Worm (Caenorhabditis elegans): ENCODE results near the gene B0524.2.

B0524.2 gene

DNA sequence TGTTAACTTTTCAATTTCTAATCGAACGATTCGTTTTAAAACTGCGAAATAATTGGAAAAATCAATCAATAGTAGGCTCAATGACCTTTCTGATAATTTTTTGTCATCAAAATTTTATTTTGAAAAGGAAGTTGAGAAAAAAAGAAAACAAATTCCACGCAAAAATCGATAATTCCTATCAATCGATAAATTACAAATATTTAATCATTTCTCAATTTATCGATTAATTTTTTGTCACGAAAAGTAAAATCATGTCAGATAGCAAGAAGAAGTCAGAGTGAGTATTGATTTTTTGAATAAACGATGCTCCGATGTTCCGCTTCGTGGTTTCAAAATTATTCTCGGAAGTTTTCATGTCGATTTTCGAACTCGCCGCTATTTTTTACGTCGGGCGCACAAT, at the start of gene B0524.2, which contains the start of gene B0524.5:
B0524.2 (plus strand) TSS at position 207 of the 400 bp plus-strand sequence.
B0524.5 (minus strand) TSS at position 40 of the 400 bp plus-strand sequence.
- peak; percentile 83 for TF ChIP-seq ceh-28 (tag; optimal IDR thresholded peaks at IDR 0.05)
- no peak for TF ChIP-seq ztf-4 (tag; optimal IDR thresholded peaks at IDR 0.05)

DNA sequence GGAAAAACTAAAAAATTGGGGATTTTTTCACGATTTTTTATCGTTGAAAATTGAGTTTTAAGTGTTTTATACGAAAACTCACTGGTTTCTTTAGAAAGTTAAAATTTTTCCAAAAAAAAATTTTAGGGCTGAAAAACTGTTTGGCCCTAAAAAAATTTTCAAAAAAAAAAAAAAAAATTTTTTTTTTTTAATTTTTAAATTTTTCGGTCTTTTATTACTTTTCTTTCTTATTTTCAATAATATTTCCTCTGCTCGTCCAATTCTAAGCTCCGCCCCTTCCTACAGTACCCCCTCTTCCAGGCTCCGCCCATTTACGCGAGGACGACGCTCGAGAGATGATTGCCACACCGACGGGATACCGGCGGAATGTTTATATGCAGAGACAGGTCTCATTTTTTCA, 45.1 kb upstream of the B0524.2 start, which contains the start of gene pqn-82:
pqn-82 (plus strand) TSS at position 301 of the 400 bp plus-strand sequence.
- TF ChIP-seq ZK546.5 (tag; optimal IDR thresholded peaks at IDR 0.05): no peak

DNA sequence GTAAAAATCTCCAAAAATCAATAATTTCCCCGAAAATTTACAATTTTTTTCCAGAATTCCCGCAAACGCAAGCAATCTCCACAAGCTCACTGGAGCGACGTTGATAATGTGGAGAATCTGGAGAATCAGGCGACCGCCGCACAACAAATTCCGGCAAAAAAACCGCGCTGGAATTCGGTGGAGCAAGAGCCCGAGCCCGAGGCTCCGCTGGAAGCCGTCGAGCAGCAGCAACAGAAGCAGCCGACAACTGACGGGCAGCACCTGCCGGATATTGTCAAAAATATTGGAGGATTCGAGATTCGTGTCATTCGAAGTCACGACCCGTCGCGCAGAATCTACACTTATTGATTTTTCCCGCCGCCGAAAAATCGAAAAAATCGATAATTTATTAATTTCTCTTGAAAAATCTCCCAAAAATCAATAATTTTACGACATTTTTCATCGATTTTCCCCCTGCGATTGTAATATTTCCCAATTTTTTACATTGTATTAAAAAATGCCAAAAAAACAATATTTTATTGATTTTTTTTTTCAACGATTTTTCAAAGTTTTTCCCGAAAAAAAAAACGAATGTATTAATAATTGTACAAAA, 41.6 kb upstream of the B0524.2 start:
- peak; percentile 68 for TF ChIP-seq ceh-28 (tag; optimal IDR thresholded peaks at IDR 0.05)
- no peak for TF ChIP-seq ztf-4 (tag; optimal IDR thresholded peaks at IDR 0.05)

DNA sequence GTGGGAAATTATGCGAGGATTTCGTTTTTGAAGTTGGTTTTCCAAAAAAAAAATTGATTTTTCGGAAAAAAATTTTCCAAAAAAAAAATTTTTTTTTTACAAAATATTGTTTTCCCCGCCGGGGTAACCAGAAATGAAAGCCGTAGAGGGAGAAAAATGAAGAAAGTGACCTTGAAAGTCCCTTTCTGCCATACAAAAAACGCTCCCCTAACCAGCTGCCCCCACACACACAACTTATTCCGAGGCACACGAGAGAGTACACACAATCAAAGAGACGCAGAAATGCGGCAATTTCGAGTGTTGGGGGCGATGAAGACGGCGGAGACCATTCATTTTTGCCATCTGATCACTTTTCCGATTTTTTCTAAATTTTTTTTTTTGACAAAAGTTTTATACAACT, 39.9 kb upstream of the B0524.2 start:
- TF ChIP-seq daf-12 (tag; optimal IDR thresholded peaks at IDR 0.05): no peak
- no peak for TF ChIP-seq lin-15B (tag; optimal IDR thresholded peaks at IDR 0.05)
- TF ChIP-seq ceh-16 (tag; optimal IDR thresholded peaks at IDR 0.05): no peak
- no peak for TF ChIP-seq nhr-23 (tag; optimal IDR thresholded peaks at IDR 0.05)
- no peak for TF ChIP-seq fkh-2 (tag; optimal IDR thresholded peaks at IDR 0.05)
- peak; percentile 89 for TF ChIP-seq nhr-25 (tag; optimal IDR thresholded peaks at IDR 0.05)
- peak; percentile 12 for TF ChIP-seq hmg-11 (tag; optimal IDR thresholded peaks at IDR 0.05)
- TF ChIP-seq tbx-2 (tag; optimal IDR thresholded peaks at IDR 0.05): no peak
- no peak for TF ChIP-seq nhr-77 (tag; optimal IDR thresholded peaks at IDR 0.05)
- TF ChIP-seq nhr-76 (tag; optimal IDR thresholded peaks at IDR 0.05): no peak
- no peak for TF ChIP-seq egl-27 (tag; optimal IDR thresholded peaks at IDR 0.05)
- TF ChIP-seq pha-4 (tag; optimal IDR thresholded peaks at IDR 0.05): no peak
- TF ChIP-seq nhr-11 (tag; optimal IDR thresholded peaks at IDR 0.05): no peak

DNA sequence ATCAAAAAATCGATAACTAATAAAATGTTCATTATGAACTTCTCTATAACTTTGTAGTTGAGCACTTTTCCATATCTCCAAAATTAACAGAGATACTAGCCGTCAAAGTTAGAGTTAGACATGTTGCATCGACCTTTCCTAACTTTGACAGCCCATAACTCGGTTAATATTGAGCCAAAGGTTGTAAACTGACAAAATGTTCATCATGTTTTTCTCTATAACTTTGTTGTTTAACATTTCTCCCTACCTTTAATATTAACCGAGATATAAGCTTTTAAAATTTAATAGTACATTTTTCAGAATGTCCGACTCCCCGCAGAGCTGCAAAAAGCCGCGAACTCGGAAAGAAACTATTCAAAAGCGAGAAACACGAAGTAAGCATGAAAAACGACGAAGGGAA, 38.8 kb upstream of the B0524.2 start, which contains the start of gene hlh-33:
hlh-33 (plus strand) TSS at position 301 of the 400 bp plus-strand sequence.
- TF ChIP-seq ztf-4 (tag; optimal IDR thresholded peaks at IDR 0.05): no peak
- no peak for TF ChIP-seq mml-1 (tag; optimal IDR thresholded peaks at IDR 0.05)

DNA sequence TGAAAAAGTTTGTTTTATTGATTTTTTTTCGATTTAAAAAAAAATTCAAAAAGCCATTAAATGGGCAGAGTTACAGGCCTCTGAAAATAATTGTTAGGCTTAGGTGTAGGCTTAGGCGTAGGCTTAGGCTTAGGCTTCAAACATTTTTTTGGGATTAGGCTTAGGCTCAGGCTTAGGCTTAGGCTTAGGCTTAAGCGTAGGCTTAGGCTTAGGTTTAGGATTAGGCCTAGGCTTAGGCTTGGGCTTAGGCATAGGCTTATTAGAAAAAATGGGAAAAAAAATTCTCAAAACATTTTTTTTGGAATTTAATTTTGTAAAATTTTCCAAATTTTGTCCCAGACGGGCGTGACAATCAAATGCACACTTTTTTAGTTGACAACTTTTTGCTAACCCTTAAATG, 37.7 kb upstream of the B0524.2 start:
- TF ChIP-seq nhr-237 (tag; optimal IDR thresholded peaks at IDR 0.05) (no peak), egl-5 (tag; optimal IDR thresholded peaks at IDR 0.05) (no peak), eor-1 (tag; optimal IDR thresholded peaks at IDR 0.05) (no peak), tbx-2 (tag; optimal IDR thresholded peaks at IDR 0.05) (no peak), ceh-82 (tag; optimal IDR thresholded peaks at IDR 0.05) (no peak)

DNA sequence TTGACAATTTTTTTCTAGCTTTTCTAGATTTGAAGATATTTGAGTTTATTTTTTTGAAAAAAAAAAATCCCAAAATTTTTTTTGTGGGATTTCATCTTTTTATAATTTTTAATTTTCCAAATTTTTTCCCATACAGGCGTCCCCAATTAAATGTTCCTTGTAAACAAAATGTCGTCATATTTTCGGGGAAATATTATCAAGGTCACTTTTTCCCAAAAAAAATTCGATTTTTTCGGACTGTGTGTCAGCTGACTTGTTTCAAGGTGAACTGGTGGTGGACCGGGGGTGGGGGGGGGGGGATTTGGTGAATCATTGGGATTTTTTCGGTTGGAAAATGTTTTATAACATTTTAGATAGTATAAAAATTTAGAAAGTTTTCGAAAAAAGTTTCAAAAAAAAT, 37.2 kb upstream of the B0524.2 start:
- TF ChIP-seq nhr-237 (tag; optimal IDR thresholded peaks at IDR 0.05) (no peak), ceh-16 (tag; optimal IDR thresholded peaks at IDR 0.05) (no peak), skn-1 (tag; optimal IDR thresholded peaks at IDR 0.05) (no peak), ztf-11 (tag; optimal IDR thresholded peaks at IDR 0.05) (no peak), nfya-1 (tag; optimal IDR thresholded peaks at IDR 0.05; ENCODE audit: insufficient read depth) (no peak), tbx-2 (tag; optimal IDR thresholded peaks at IDR 0.05) (no peak), fkh-10 (GFP tag; optimal IDR thresholded peaks at IDR 0.05) (no peak), mdl-1 (tag; optimal IDR thresholded peaks at IDR 0.05) (no peak), egl-5 (tag; optimal IDR thresholded peaks at IDR 0.05) (no peak)

DNA sequence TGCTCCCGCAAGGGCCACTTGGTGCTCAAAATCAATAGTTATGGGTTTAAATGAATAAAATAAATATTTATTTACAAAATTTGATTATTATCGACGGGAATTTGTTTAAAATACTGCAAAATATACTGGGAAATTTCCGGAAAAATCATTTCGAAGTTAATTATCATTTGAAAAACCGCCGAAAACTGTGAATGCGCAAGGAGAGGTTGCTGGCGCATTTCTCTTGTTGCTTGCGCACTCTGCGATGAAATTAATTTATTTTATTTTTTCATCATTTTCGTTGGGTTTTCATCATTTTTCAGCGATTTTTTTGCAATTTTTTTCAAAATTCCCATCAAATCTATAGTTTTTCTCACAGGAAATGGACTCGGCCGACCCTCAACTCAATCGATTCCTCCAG, 34.3 kb upstream of the B0524.2 start, which contains the start of gene ddp-1:
ddp-1 (plus strand) TSS at position 357 of the 400 bp plus-strand sequence.
- TF ChIP-seq fos-1 (tag; optimal IDR thresholded peaks at IDR 0.05) (no peak), mdl-1 (tag; optimal IDR thresholded peaks at IDR 0.05) (no peak), ceh-9 (tag; optimal IDR thresholded peaks at IDR 0.05) (no peak), egl-27 (tag; optimal IDR thresholded peaks at IDR 0.05) (peak; percentile 69), unc-62 (GFP tag; optimal IDR thresholded peaks at IDR 0.05) (peak; percentile 54), ceh-16 (tag; optimal IDR thresholded peaks at IDR 0.05) (no peak), nhr-76 (tag; optimal IDR thresholded peaks at IDR 0.05) (no peak), ceh-28 (tag; optimal IDR thresholded peaks at IDR 0.05) (peak; percentile 82), elt-3 (tag; optimal IDR thresholded peaks at IDR 0.05) (no peak), nhr-43 (tag; optimal IDR thresholded peaks at IDR 0.05; ENCODE audit: poor library complexity, severe bottlenecking) (peak; percentile 94), sea-2 (GFP tag; optimal IDR thresholded peaks at IDR 0.05) (no peak), mml-1 (tag; optimal IDR thresholded peaks at IDR 0.05) (no peak), ztf-4 (tag; optimal IDR thresholded peaks at IDR 0.05) (peak; percentile 64), hmg-11 (tag; optimal IDR thresholded peaks at IDR 0.05) (peak; percentile 90), ama-1 (optimal IDR thresholded peaks at IDR 0.05) (peak; percentile 82), eor-1 (tag; optimal IDR thresholded peaks at IDR 0.05) (peak in 1 of 2 experiments; percentile 56), skn-1 (tag; optimal IDR thresholded peaks at IDR 0.05) (peak; percentile 72), egl-5 (tag; optimal IDR thresholded peaks at IDR 0.05) (peak; percentile 89), nhr-77 (tag; optimal IDR thresholded peaks at IDR 0.05) (peak; percentile 78), fkh-10 (GFP tag; optimal IDR thresholded peaks at IDR 0.05) (peak; percentile 94), lin-15B (tag; optimal IDR thresholded peaks at IDR 0.05) (peak; percentile 96), pha-4 (tag; optimal IDR thresholded peaks at IDR 0.05) (peak; percentile 98), R02D3.7 (tag; optimal IDR thresholded peaks at IDR 0.05) (peak; percentile 85), ceh-82 (tag; optimal IDR thresholded peaks at IDR 0.05) (peak; percentile 93), pqm-1 (tag; optimal IDR thresholded peaks at IDR 0.05) (peak; percentile 41)
